Worm (Caenorhabditis elegans) whole organism, L4 larva: ENCODE data around the gene ins-9.

ENCODE experiments used
- F10B5.3 ChIP-seq: sonication (generic microtip); optimal IDR thresholded peaks from 2 replicates; lab custom pipeline; 2016; ENCODE audit warnings: mild to moderate bottlenecking, missing genetic modification characterization, missing compliant biosample characterization
- F37D6.2 ChIP-seq: sonication (generic microtip); optimal IDR thresholded peaks from 2 replicates; lab custom pipeline; 2016; ENCODE audit warnings: mild to moderate bottlenecking, missing genetic modification characterization, missing compliant biosample characterization
- T26A8.4 ChIP-seq: fragments of 200-800 bp; sonication (Bioruptor generic); IDR thresholded peaks from 2 replicates; pipeline ENCODE4 v1.3.6; 2022; ENCODE audit warnings: missing genetic modification characterization, missing compliant biosample characterization
- Y105C5A.15 ChIP-seq: fragments of 200-800 bp; sonication (Bioruptor generic); IDR thresholded peaks from 2 replicates; pipeline ENCODE4 v1.3.6; 2022; ENCODE audit warnings: missing genetic modification characterization, missing compliant biosample characterization
- Y5F2A.4 ChIP-seq: fragments of 200-800 bp; sonication (Bioruptor generic); optimal IDR thresholded peaks from 2 replicates; lab custom pipeline; 2018; ENCODE audit warnings: mild to moderate bottlenecking, missing genetic modification characterization, missing compliant biosample characterization
- aha-1 ChIP-seq: fragments of 150-350 bp; peaks from one replicate; lab custom pipeline; 2014; ENCODE audit warnings: missing biosample characterization, missing genetic modification characterization
- attf-4 ChIP-seq: sonication (generic microtip); optimal IDR thresholded peaks from 3 replicates; lab custom pipeline; 2017; ENCODE audit warnings: missing biosample characterization, missing genetic modification characterization
- ceh-20 ChIP-seq: fragments of 200-800 bp; sonication (Bioruptor generic); IDR thresholded peaks from 2 replicates; pipeline ENCODE4 v1.3.6; 2022; ENCODE audit warnings: missing genetic modification reagents, missing genetic modification characterization, missing compliant biosample characterization
- ceh-62 ChIP-seq: sonication (generic microtip); optimal IDR thresholded peaks from 2 replicates; lab custom pipeline; 2017; ENCODE audit warnings: missing biosample characterization, missing genetic modification characterization
- dpl-1 ChIP-seq: fragments of 150-350 bp; optimal IDR thresholded peaks from 2 replicates; lab custom pipeline; 2014; ENCODE audit warnings: missing biosample characterization, missing genetic modification reagents, missing genetic modification characterization
- duxl-1 ChIP-seq: sonication (generic microtip); optimal IDR thresholded peaks from 2 replicates; lab custom pipeline; 2016; ENCODE audit warnings: mild to moderate bottlenecking, missing genetic modification characterization, moderate library complexity, missing compliant biosample characterization; ENCODE audit not compliant: poor library complexity
- dve-1 ChIP-seq: sonication (generic microtip); optimal IDR thresholded peaks from 2 replicates; lab custom pipeline; 2017; ENCODE audit warnings: antibody characterized with exemption, mild to moderate bottlenecking, missing genetic modification characterization, missing compliant biosample characterization; ENCODE audit not compliant: insufficient read depth
- egl-27 ChIP-seq: sonication (generic microtip); optimal IDR thresholded peaks from 3 replicates; lab custom pipeline; 2017; ENCODE audit warnings: missing biosample characterization, missing genetic modification reagents, missing genetic modification characterization
- fkh-10 ChIP-seq: fragments of 150-350 bp; optimal IDR thresholded peaks from 2 replicates; lab custom pipeline; 2014; ENCODE audit warnings: missing biosample characterization, missing genetic modification reagents, missing genetic modification characterization
- hmg-1.1 ChIP-seq: fragments of 200-800 bp; sonication (Bioruptor generic); IDR thresholded peaks from 2 replicates; pipeline ENCODE4 v1.3.6; 2022; ENCODE audit warnings: missing genetic modification reagents, missing genetic modification characterization, missing compliant biosample characterization
- lim-7 ChIP-seq: fragments of 200-800 bp; sonication (Bioruptor generic); IDR thresholded peaks from 2 replicates; pipeline ENCODE4 v1.3.6; 2022; ENCODE audit warnings: missing genetic modification characterization, missing compliant biosample characterization
- lin-39 ChIP-seq: fragments of 150-350 bp; optimal IDR thresholded peaks from 2 replicates; lab custom pipeline; 2014; ENCODE audit warnings: missing biosample characterization, missing genetic modification reagents, missing genetic modification characterization
- lir-3 ChIP-seq: sonication (generic microtip); optimal IDR thresholded peaks from 2 replicates; lab custom pipeline; 2016; ENCODE audit warnings: mild to moderate bottlenecking, missing genetic modification characterization, missing compliant biosample characterization
- lsy-2 ChIP-seq, 2 experiments: fragments of 150-350 bp in 1 of 2; sonication (generic microtip) in 1 of 2; optimal IDR thresholded peaks; 2 replicates each; lab custom pipeline; 2014 to 2017; ENCODE audit warnings: missing biosample characterization in 2 of 2, missing genetic modification characterization in 2 of 2
- mdl-1 ChIP-seq, 2 experiments: fragments of 150-350 bp in 1 of 2; sonication (generic microtip) in 1 of 2; optimal IDR thresholded peaks; 2 replicates each; lab custom pipeline; 2014 to 2017; ENCODE audit warnings: missing biosample characterization in 2 of 2, missing genetic modification characterization in 2 of 2
- mep-1 ChIP-seq: fragments of 150-350 bp; sonication (generic microtip); optimal IDR thresholded peaks from 3 replicates; lab custom pipeline; 2014; ENCODE audit warnings: missing biosample characterization, missing genetic modification characterization
- nhr-237 ChIP-seq: sonication (generic microtip); optimal IDR thresholded peaks from 2 replicates; lab custom pipeline; 2017; ENCODE audit warnings: missing biosample characterization, missing genetic modification characterization
- nhr-28 ChIP-seq: fragments of 150-350 bp; optimal IDR thresholded peaks from 2 replicates; lab custom pipeline; 2014; ENCODE audit warnings: missing biosample characterization, missing genetic modification characterization
- nhr-41 ChIP-seq: fragments of 200-800 bp; sonication (Bioruptor generic); IDR thresholded peaks from 2 replicates; pipeline ENCODE4 v1.3.6; 2022; ENCODE audit warnings: missing genetic modification reagents, missing genetic modification characterization, missing compliant biosample characterization
- nhr-48 ChIP-seq: sonication (generic microtip); optimal IDR thresholded peaks from 2 replicates; lab custom pipeline; 2016; ENCODE audit warnings: mild to moderate bottlenecking, missing genetic modification characterization, missing compliant biosample characterization
- php-3 ChIP-seq: fragments of 200-800 bp; sonication (Bioruptor generic); IDR thresholded peaks from 2 replicates; pipeline ENCODE4 v1.3.6; 2022; ENCODE audit warnings: missing genetic modification reagents, missing genetic modification characterization, missing compliant biosample characterization
- pqm-1 ChIP-seq: sonication (generic microtip); optimal IDR thresholded peaks from 2 replicates; lab custom pipeline; 2017; ENCODE audit warnings: missing biosample characterization, missing genetic modification characterization
- sdz-12 ChIP-seq: fragments of 200-800 bp; sonication (Bioruptor generic); optimal IDR thresholded peaks from 2 replicates; lab custom pipeline; 2018; ENCODE audit warnings: mild to moderate bottlenecking, missing genetic modification characterization, missing compliant biosample characterization
- spr-1 ChIP-seq: sonication (generic microtip); optimal IDR thresholded peaks from 2 replicates; lab custom pipeline; 2016; ENCODE audit warnings: mild to moderate bottlenecking, missing genetic modification characterization, missing compliant biosample characterization
- unc-130 ChIP-seq: sonication (generic microtip); optimal IDR thresholded peaks from 2 replicates; lab custom pipeline; 2016; ENCODE audit warnings: missing genetic modification reagents, missing genetic modification characterization, missing compliant biosample characterization
- unc-39 ChIP-seq: sonication (generic microtip); optimal IDR thresholded peaks from 2 replicates; lab custom pipeline; 2017; ENCODE audit warnings: missing biosample characterization, missing genetic modification characterization
- unc-62 ChIP-seq, 3 experiments: fragments of 150-350 bp in 1 of 3; sonication (generic microtip); optimal IDR thresholded peaks in 2 of 3; peaks in 1 of 3; 1 replicate in 1 of 3; 2 replicates in 2 of 3; lab custom pipeline; 2014 to 2017; ENCODE audit warnings: missing biosample characterization in 3 of 3, missing genetic modification characterization in 3 of 3, missing genetic modification reagents in 3 of 3, missing genotype in 1 of 3
- zip-2 ChIP-seq: fragments of 150-350 bp; optimal IDR thresholded peaks from 2 replicates; lab custom pipeline; 2014; ENCODE audit warnings: missing biosample characterization, missing genetic modification characterization

Gene ins-9

ce11 chrX:8905089-8905488, 38.6 kb upstream of the ins-9 start, which contains the start of gene ensh-1:
Gene ensh-1, plus strand, starts transcription at chrX:8905389.
- TF ChIP-seq aha-1 (tag; lab: Kevin White, UChicago): peak; percentile 20
- no peak for TF ChIP-seq mdl-1 (tag; optimal IDR thresholded peaks at IDR 0.05; lab: Kevin White, UChicago)
- TF ChIP-seq ceh-62: no peak
- no peak for TF ChIP-seq fkh-10 (GFP tag; lab: Kevin White, UChicago)
- TF ChIP-seq, all 104 proteins: peak for 1

- peak; percentile 24; the same call in 1 of the 2 replicates for TF ChIP-seq php-3 (GFP tag; lab: Robert Waterston, UW)
- TF ChIP-seq attf-4 (tag; lab: Kevin White, UChicago): no peak
These were observed 36.5 kb upstream of the ins-9 start for ce11 chrX:8902920-8903319.

- TF ChIP-seq dve-1 (tag; lab: Kevin White, UChicago) (no peak), ceh-20 (GFP tag; lab: Robert Waterston, UW) (no peak), nhr-48 (tag; lab: Kevin White, UChicago) (no peak), F37D6.2 (tag; lab: Kevin White, UChicago) (no peak), dpl-1 (GFP tag; lab: Kevin White, UChicago) (no peak), Y105C5A.15 (GFP tag; lab: Robert Waterston, UW) (no peak), hmg-1.1 (GFP tag; lab: Robert Waterston, UW) (no peak), lim-7 (GFP tag; lab: Robert Waterston, UW) (no peak), unc-39 (tag; lab: Kevin White, UChicago) (no peak), attf-4 (tag; lab: Kevin White, UChicago) (no peak), lsy-2 (tag; optimal IDR thresholded peaks at IDR 0.05; lab: Kevin White, UChicago) (no peak), lir-3 (no peak), nhr-237 (tag; lab: Kevin White, UChicago) (no peak), duxl-1 (tag; lab: Kevin White, UChicago) (no peak), nhr-41 (GFP tag; lab: Robert Waterston, UW) (no peak), zip-2 (tag; lab: Kevin White, UChicago) (no peak), T26A8.4 (GFP tag; lab: Robert Waterston, UW) (no peak), F10B5.3 (tag; lab: Kevin White, UChicago) (no peak), unc-130 (GFP tag; lab: Kevin White, UChicago) (no peak), mep-1 (tag; lab: Kevin White, UChicago) (no peak)
These were observed 26.3 kb upstream of the ins-9 start, which contains the start of gene C13E3.1 for ce11 chrX:8892808-8893207. Gene C13E3.1, plus strand, starts transcription at chrX:8893108.

- TF ChIP-seq nhr-28 (peak; percentile 28), sdz-12 (GFP tag; lab: Kevin White, UChicago) (no peak), Y5F2A.4 (GFP tag; lab: Kevin White, UChicago) (no peak), unc-62 (GFP tag; optimal IDR thresholded peaks at IDR 0.05 in 1 of 2; lab: Kevin White, UChicago) (peak in 1 of 2 experiments; percentile 98), unc-62 (tag; optimal IDR thresholded peaks at IDR 0.05; lab: Kevin White, UChicago) (no peak), egl-27 (tag; lab: Kevin White, UChicago) (no peak), spr-1 (tag; lab: Kevin White, UChicago) (no peak), pqm-1 (peak; percentile 12)
These were observed 25.0 kb upstream of the ins-9 start for ce11 chrX:8891393-8891953.

- TF ChIP-seq nhr-28 (peak; percentile 56), unc-62 (GFP tag; optimal IDR thresholded peaks at IDR 0.05 in 1 of 2; lab: Kevin White, UChicago) (peak in 1 of 2 experiments; percentile 64), unc-62 (tag; optimal IDR thresholded peaks at IDR 0.05; lab: Kevin White, UChicago) (no peak), lin-39 (no peak)
These were observed 23.8 kb upstream of the ins-9 start for ce11 chrX:8890251-8890755.
